Fruit fly (Drosophila melanogaster): Measurements from ENCODE around the gene Cap-H2.

Cap-H2 gene

dm6 chr3R:10760966-10761855, at the start of gene Cap-H2, which contains the start of gene MED7:
Gene Cap-H2, plus strand, starts transcription at chr3R:10761310.
Gene MED7, minus strand, starts transcription at chr3R:10761032.
- TF ChIP-seq CG14711 (tag; optimal IDR thresholded peaks at IDR 0.05) (peak; percentile 65), cnc (optimal IDR thresholded peaks at IDR 0.05) (no peak), pad (GFP tag; optimal IDR thresholded peaks at IDR 0.05) (peak; percentile 68), cic (GFP tag; optimal IDR thresholded peaks at IDR 0.05) (peak; percentile 83), tj (GFP tag; optimal IDR thresholded peaks at IDR 0.05) (peak; percentile 28), CG7101 (tag; optimal IDR thresholded peaks at IDR 0.05) (peak; percentile 51), CG12768 (GFP tag; optimal IDR thresholded peaks at IDR 0.05) (no peak), Clk (GFP tag; optimal IDR thresholded peaks at IDR 0.05) (peak; percentile 36), CG7045 (GFP tag; optimal IDR thresholded peaks at IDR 0.05) (peak; percentile 79), ovo (GFP tag; optimal IDR thresholded peaks at IDR 0.05) (peak; percentile 53), Hr96 (GFP tag; optimal IDR thresholded peaks at IDR 0.05) (peak; percentile 76), CG5204 (GFP tag; optimal IDR thresholded peaks at IDR 0.05) (peak; percentile 73), toe (GFP tag; optimal IDR thresholded peaks at IDR 0.05) (peak; percentile 92), bab1 (GFP tag; optimal IDR thresholded peaks at IDR 0.05) (peak; percentile 76), CG1620 (GFP tag; optimal IDR thresholded peaks at IDR 0.05) (peak; percentile 79), CG33017 (tag; optimal IDR thresholded peaks at IDR 0.05) (peak; percentile 30), CG11617 (GFP tag; optimal IDR thresholded peaks at IDR 0.05) (peak; percentile 50), Mnt (GFP tag; optimal IDR thresholded peaks at IDR 0.05) (peak; percentile 72), kay (GFP tag; ENCODE audit: borderline replicate concordance) (peak; percentile 56), Crg-1 (GFP tag; optimal IDR thresholded peaks at IDR 0.05) (peak; percentile 63)

- no peak for TF ChIP-seq CG33017 (tag; optimal IDR thresholded peaks at IDR 0.05)
- TF ChIP-seq CG12768 (GFP tag; optimal IDR thresholded peaks at IDR 0.05): no peak
- TF ChIP-seq CG7045 (GFP tag; optimal IDR thresholded peaks at IDR 0.05): no peak
- no peak for TF ChIP-seq CG11617 (GFP tag; optimal IDR thresholded peaks at IDR 0.05)
- no peak for TF ChIP-seq Crg-1 (GFP tag; optimal IDR thresholded peaks at IDR 0.05)
- TF ChIP-seq CG1620 (GFP tag; optimal IDR thresholded peaks at IDR 0.05): no peak
- no peak for TF ChIP-seq cnc (optimal IDR thresholded peaks at IDR 0.05)
- TF ChIP-seq Mnt (GFP tag; optimal IDR thresholded peaks at IDR 0.05): no peak
These were observed 46.6 kb upstream of the Cap-H2 start, which contains the start of gene CG4073 for dm6 chr3R:10714498-10714897. Gene CG4073, plus strand, starts transcription at chr3R:10714798.

dm6 chr3R:10726714-10727113, 34.4 kb upstream of the Cap-H2 start:
- TF ChIP-seq ovo (GFP tag; optimal IDR thresholded peaks at IDR 0.05): no peak
- TF ChIP-seq tj (GFP tag; optimal IDR thresholded peaks at IDR 0.05): no peak

dm6 chr3R:10735857-10736256, 25.3 kb upstream of the Cap-H2 start, which contains the start of gene tomboy20:
Gene tomboy20, minus strand, starts transcription at chr3R:10735957.
- TF ChIP-seq CG14711 (tag; optimal IDR thresholded peaks at IDR 0.05) (no peak), ovo (GFP tag; optimal IDR thresholded peaks at IDR 0.05) (no peak), CG12768 (GFP tag; optimal IDR thresholded peaks at IDR 0.05) (no peak), pad (GFP tag; optimal IDR thresholded peaks at IDR 0.05) (no peak), cnc (optimal IDR thresholded peaks at IDR 0.05) (no peak), Crg-1 (GFP tag; optimal IDR thresholded peaks at IDR 0.05) (no peak), Mnt (GFP tag; optimal IDR thresholded peaks at IDR 0.05) (no peak), bab1 (GFP tag; optimal IDR thresholded peaks at IDR 0.05) (no peak), Clk (GFP tag; optimal IDR thresholded peaks at IDR 0.05) (no peak), cic (GFP tag; optimal IDR thresholded peaks at IDR 0.05) (no peak), toe (GFP tag; optimal IDR thresholded peaks at IDR 0.05) (no peak), CG11617 (GFP tag; optimal IDR thresholded peaks at IDR 0.05) (no peak), Hr96 (GFP tag; optimal IDR thresholded peaks at IDR 0.05) (no peak), CG5204 (GFP tag; optimal IDR thresholded peaks at IDR 0.05) (no peak), tj (GFP tag; optimal IDR thresholded peaks at IDR 0.05) (no peak), CG1620 (GFP tag; optimal IDR thresholded peaks at IDR 0.05) (no peak), CG7101 (tag; optimal IDR thresholded peaks at IDR 0.05) (no peak)

dm6 chr3R:10747650-10748049, 13.5 kb upstream of the Cap-H2 start:
- TF ChIP-seq CG5204 (GFP tag; optimal IDR thresholded peaks at IDR 0.05) (no peak), cic (GFP tag; optimal IDR thresholded peaks at IDR 0.05) (no peak), CG33017 (tag; optimal IDR thresholded peaks at IDR 0.05) (no peak), toe (GFP tag; optimal IDR thresholded peaks at IDR 0.05) (no peak), CG7101 (tag; optimal IDR thresholded peaks at IDR 0.05) (no peak), CG12768 (GFP tag; optimal IDR thresholded peaks at IDR 0.05) (no peak)

dm6 chr3R:10751061-10751460, 10.0 kb upstream of the Cap-H2 start, which contains the start of gene TkR86C:
Gene TkR86C, minus strand, starts transcription at chr3R:10751228.
- TF ChIP-seq CG11617 (GFP tag; optimal IDR thresholded peaks at IDR 0.05) (no peak), Hr96 (GFP tag; optimal IDR thresholded peaks at IDR 0.05) (no peak), kay (GFP tag; ENCODE audit: borderline replicate concordance) (no peak), CG12768 (GFP tag; optimal IDR thresholded peaks at IDR 0.05) (no peak)

dm6 chr3R:10755534-10755933, 5.6 kb upstream of the Cap-H2 start, which contains the start of gene CG14691:
Gene CG14691, minus strand, starts transcription at chr3R:10755634.
- TF ChIP-seq CG1620 (GFP tag; optimal IDR thresholded peaks at IDR 0.05) (no peak), kay (GFP tag; ENCODE audit: borderline replicate concordance) (no peak), Clk (GFP tag; optimal IDR thresholded peaks at IDR 0.05) (no peak), CG33017 (tag; optimal IDR thresholded peaks at IDR 0.05) (no peak), CG14711 (tag; optimal IDR thresholded peaks at IDR 0.05) (no peak)
